Worm (Caenorhabditis elegans) whole organism, L3 larva: ENCODE data around the gene cest-35.2.

Experiments used
- ama-1 ChIP-seq: fragments of 150-350 bp; optimal IDR thresholded peaks from 2 replicates; lab custom pipeline; 2018
- fkh-10 ChIP-seq: sonication (generic microtip); optimal IDR thresholded peaks from 2 replicates; lab custom pipeline; 2017; ENCODE audit warnings: missing biosample characterization, missing genetic modification reagents, missing genetic modification characterization
- hmg-11 ChIP-seq: sonication (generic microtip); optimal IDR thresholded peaks from 2 replicates; lab custom pipeline; 2016; ENCODE audit warnings: missing genetic modification characterization, missing compliant biosample characterization
- nhr-12 ChIP-seq: fragments of 150-350 bp; optimal IDR thresholded peaks from 2 replicates; lab custom pipeline; 2014; ENCODE audit warnings: missing biosample characterization, missing genetic modification characterization
- pqm-1 ChIP-seq: fragments of 150-350 bp; optimal IDR thresholded peaks from 2 replicates; lab custom pipeline; 2017; ENCODE audit warnings: missing biosample characterization, missing genetic modification characterization, inconsistent platforms
- snpc-4 ChIP-seq: fragments of 150-350 bp; optimal IDR thresholded peaks from 2 replicates; lab custom pipeline; 2014; ENCODE audit warnings: missing biosample characterization, missing genetic modification characterization
- unc-62 ChIP-seq: fragments of 150-350 bp; sonication (generic microtip); optimal IDR thresholded peaks from 4 replicates; lab custom pipeline; 2014; ENCODE audit warnings: missing biosample characterization, missing genetic modification reagents, missing genetic modification characterization

DNA sequence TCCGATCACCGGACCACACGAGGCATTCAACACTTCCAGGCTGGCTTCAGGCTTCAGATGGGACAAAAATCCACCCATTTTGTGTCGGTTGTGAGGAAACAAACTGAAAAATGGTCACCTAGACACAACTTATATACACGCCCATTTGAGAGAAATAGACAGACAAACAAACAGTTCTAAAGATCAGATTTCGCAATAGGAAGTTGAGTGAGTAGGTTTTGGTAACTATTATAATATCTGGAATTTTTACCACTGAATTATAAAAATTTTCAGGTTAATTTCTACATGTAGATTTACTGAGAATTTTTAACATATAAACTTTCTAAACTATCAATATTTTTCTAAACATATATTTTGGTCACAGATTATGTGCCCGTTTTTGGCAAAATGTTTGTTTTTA lies 3.2 kb downstream of the cest-35.2 start, which contains the start of gene cest-32:
- TF ChIP-seq pqm-1 (tag; lab: Kevin White, UChicago) (no peak), nhr-12 (tag; lab: Kevin White, UChicago) (no peak), snpc-4 (tag; lab: Kevin White, UChicago) (no peak), ama-1 (lab: Kevin White, UChicago) (no peak), hmg-11 (no peak), fkh-10 (GFP tag; lab: Kevin White, UChicago) (no peak), unc-62 (no peak)
